Fruit fly (Drosophila melanogaster) whole organism, wandering third instar larva: Measurements from ENCODE around the gene CG33098.

Experiments
- Hr78 ChIP-seq: fragments of >200 bp; optimal IDR thresholded peaks from 2 replicates; lab custom pipeline; 2017; ENCODE audit warnings: missing biosample characterization, missing genetic modification characterization
- Mio ChIP-seq: sonication (Bioruptor generic); optimal IDR thresholded peaks from 2 replicates; lab custom pipeline; 2016; ENCODE audit warnings: missing biosample characterization, missing genetic modification characterization
- Rel ChIP-seq, 2 experiments: fragments of 200-800 bp; sonication (Bioruptor generic) in 1 of 2; optimal IDR thresholded peaks; 2 replicates in 1 of 2; 3 replicates in 1 of 2; lab custom pipeline; 2016 to 2019; ENCODE audit warnings: mild to moderate bottlenecking in 2 of 2, missing biosample characterization in 2 of 2, missing genetic modification characterization in 2 of 2, moderate library complexity in 1 of 2
- Vsx2 ChIP-seq: fragments of 200-300, 225-300 bp; sonication (Bioruptor generic); optimal IDR thresholded peaks from 2 replicates; lab custom pipeline; 2018; ENCODE audit warnings: missing biosample characterization, missing genetic modification characterization; ENCODE audit not compliant: partially characterized antibody
- br ChIP-seq: fragments of 200-800 bp; sonication (Bioruptor generic); optimal IDR thresholded peaks from 2 replicates; lab custom pipeline; 2016; ENCODE audit warnings: missing biosample characterization, missing genetic modification characterization
- foxo ChIP-seq, 2 experiments: fragments of 200-800 bp; sonication (Bioruptor generic); optimal IDR thresholded peaks; 2 replicates in 1 of 2; 3 replicates in 1 of 2; lab custom pipeline; 2016 to 2017; ENCODE audit warnings: missing biosample characterization in 2 of 2, missing genetic modification characterization in 2 of 2
- h ChIP-seq: fragments of 200-800 bp; sonication (Bioruptor generic); optimal IDR thresholded peaks from 3 replicates; lab custom pipeline; 2016; ENCODE audit warnings: missing biosample characterization, mild to moderate bottlenecking, missing genetic modification characterization
- lola ChIP-seq: fragments of >200 bp; optimal IDR thresholded peaks from 2 replicates; lab custom pipeline; 2017; ENCODE audit warnings: missing biosample characterization, missing genetic modification characterization
- usp ChIP-seq: fragments of >200 bp; optimal IDR thresholded peaks from 2 replicates; lab custom pipeline; 2017; ENCODE audit warnings: missing biosample characterization, missing genetic modification characterization

- no peak for TF ChIP-seq br
- no peak for TF ChIP-seq Rel (GFP tag; optimal IDR thresholded peaks at IDR 0.05; lab: Kevin White, UChicago)
- TF ChIP-seq Rel (tag; optimal IDR thresholded peaks at IDR 0.05; lab: Kevin White, UChicago), result peak; percentile 99
- no peak for TF ChIP-seq lola (GFP tag; lab: Kevin White, UChicago)
- peak in 1 of 2 experiments; percentile 54 for TF ChIP-seq foxo (GFP tag; optimal IDR thresholded peaks at IDR 0.05; lab: Kevin White, UChicago)
- peak; percentile 43 for TF ChIP-seq h (GFP tag; lab: Kevin White, UChicago)
- no peak for TF ChIP-seq Hr78
- no peak for TF ChIP-seq Mio
- TF ChIP-seq Vsx2 (GFP tag; lab: Kevin White, UChicago), result no peak
- TF ChIP-seq usp, result no peak
These were observed 36.5 kb upstream of the CG33098 start, which contains the start of gene CG10038 for dm6 chr3R:12350497-12350896.
